Worm (Caenorhabditis elegans): ENCODE measurements around the gene cyp-33B1.

Gene cyp-33B1

DNA sequence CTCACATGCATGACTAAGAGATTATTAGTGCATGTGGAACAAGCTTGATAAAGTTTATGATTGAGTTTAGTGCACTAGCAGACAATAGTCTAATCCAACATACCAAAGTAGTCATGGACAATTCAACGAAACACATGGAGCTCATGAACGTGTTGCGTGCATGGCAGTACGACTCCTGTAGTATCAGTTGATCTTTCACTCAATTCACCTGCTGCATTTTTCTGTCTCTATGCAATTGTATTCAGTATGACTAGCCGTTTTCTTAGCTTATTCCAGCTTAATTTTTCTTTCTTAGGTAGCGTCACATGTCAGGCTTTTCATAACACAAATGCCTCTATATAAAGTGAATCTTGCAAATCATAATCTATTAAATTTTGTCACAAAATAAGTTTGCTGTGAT, 37.8 kb upstream of the cyp-33B1 start, which contains the start of gene srx-1:
Gene srx-1 (plus strand): TSS at position 382 of the 400 bp plus-strand sequence.
- no peak for TF ChIP-seq Y79H2A.3 (GFP tag; conservative IDR thresholded peaks at IDR 0.05)
- no peak for TF ChIP-seq fkh-3 (tag; optimal IDR thresholded peaks at IDR 0.05)
- no peak for TF ChIP-seq nhr-90 (tag; optimal IDR thresholded peaks at IDR 0.05)
- TF ChIP-seq atf-7 (tag; optimal IDR thresholded peaks at IDR 0.05), result no peak
- no peak for TF ChIP-seq C06A6.2 (GFP tag; conservative IDR thresholded peaks at IDR 0.05)
- no peak for TF ChIP-seq rcor-1 (GFP tag; IDR thresholded peaks at IDR 0.05)
- TF ChIP-seq hlh-12 (tag; optimal IDR thresholded peaks at IDR 0.05), result no peak
- TF ChIP-seq dpl-1 (GFP tag; optimal IDR thresholded peaks at IDR 0.05), result no peak

DNA sequence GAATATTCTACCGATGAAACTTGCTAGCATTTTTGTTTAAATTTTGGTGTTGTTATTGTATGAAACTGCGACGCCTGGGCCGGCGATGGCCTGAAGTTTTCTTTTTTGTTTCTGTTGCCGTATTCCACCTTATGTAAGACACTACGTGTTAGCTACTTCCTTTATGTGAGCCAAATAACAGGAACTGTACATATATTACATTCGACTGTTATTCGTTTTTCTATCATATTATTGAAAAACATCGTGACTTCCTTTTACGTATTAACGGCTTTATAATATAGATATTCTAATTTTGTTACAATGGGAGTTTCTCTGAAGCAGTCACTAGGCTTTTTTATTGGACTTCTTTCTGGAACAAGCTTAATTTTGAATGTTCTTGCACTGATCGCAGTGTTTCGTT, 35.9 kb upstream of the cyp-33B1 start, which contains the start of gene srx-3:
Gene srx-3 (plus strand): TSS at position 301 of the 400 bp plus-strand sequence.
- TF ChIP-seq tbp1 (GFP tag; optimal IDR thresholded peaks at IDR 0.05), result no peak

DNA sequence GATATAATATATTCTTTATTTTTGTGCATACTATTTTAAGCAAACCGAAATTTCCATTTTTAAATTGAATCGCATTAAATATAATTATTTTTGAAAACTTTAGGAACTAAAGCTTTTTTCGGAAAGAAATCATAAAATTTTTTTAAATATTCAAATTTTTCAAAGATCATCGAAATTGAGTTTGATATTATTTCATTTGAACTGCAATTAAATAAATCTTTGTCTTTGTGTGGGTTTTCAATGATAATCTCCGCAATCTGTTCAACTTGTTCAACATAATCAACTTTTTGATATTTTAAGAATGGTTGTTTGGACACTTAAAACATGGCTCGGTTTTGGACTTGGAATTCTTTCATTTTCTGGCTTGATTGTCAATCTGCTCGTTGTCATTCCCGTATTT, 32.0 kb upstream of the cyp-33B1 start, which contains the start of gene srx-2:
Gene srx-2 (plus strand): TSS at position 301 of the 400 bp plus-strand sequence.
- TF ChIP-seq mes-4 (tag; optimal IDR thresholded peaks at IDR 0.05) (no peak), sea-2 (GFP tag; IDR thresholded peaks at IDR 0.05) (no peak), fkh-3 (tag; optimal IDR thresholded peaks at IDR 0.05) (no peak), hmg-1.2 (GFP tag; IDR thresholded peaks at IDR 0.05) (no peak), F39B2.1 (GFP tag; IDR thresholded peaks at IDR 0.05) (no peak), akir-1 (GFP tag; optimal IDR thresholded peaks at IDR 0.05) (no peak), egrh-3 (GFP tag; IDR thresholded peaks at IDR 0.05) (no peak), F10E7.11 (tag; optimal IDR thresholded peaks at IDR 0.05) (no peak), nfya-1 (tag; optimal IDR thresholded peaks at IDR 0.05; ENCODE audit: borderline replicate concordance, insufficient read depth) (no peak), B0336.3 (GFP tag; IDR thresholded peaks at IDR 0.05) (no peak), ccch-3 (GFP tag; optimal IDR thresholded peaks at IDR 0.05) (no peak), mxl-1 (tag; optimal IDR thresholded peaks at IDR 0.05) (no peak), attf-6 (GFP tag; IDR thresholded peaks at IDR 0.05) (no peak), hsf-1 (GFP tag; IDR thresholded peaks at IDR 0.05) (no peak), Y53G8AR.9 (GFP tag; conservative IDR thresholded peaks at IDR 0.05) (no peak), tbp1 (GFP tag; optimal IDR thresholded peaks at IDR 0.05) (no peak), egl-18 (GFP tag; IDR thresholded peaks at IDR 0.05) (no peak), attf-5 (GFP tag; optimal IDR thresholded peaks at IDR 0.05) (no peak), ceh-58 (GFP tag; IDR thresholded peaks at IDR 0.05) (no peak)

DNA sequence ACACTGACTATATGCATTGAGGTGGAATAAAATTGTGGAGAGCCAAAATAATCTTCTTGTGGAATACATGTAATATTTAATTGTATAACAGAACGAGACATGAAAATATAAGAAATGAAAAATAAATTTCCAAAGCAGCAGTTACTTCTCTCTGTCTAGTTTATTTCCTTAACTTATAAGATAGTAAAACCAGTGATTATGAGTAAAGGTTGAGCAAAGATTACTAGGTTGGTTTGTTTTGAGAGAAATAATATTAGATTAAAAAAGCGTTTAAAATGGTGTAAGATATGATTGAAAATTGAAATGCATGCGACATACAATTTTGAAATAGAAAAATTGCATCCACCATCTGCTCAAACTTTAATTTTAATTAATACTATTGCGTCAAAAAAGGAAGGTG, 27.4 kb upstream of the cyp-33B1 start, which contains the start of gene srh-201:
Gene srh-201 (minus strand): TSS at position 101 of the 400 bp plus-strand sequence.
- no peak for TF ChIP-seq unc-62 (GFP tag; optimal IDR thresholded peaks at IDR 0.05)
- TF ChIP-seq let-607 (tag; optimal IDR thresholded peaks at IDR 0.05), result no peak
- TF ChIP-seq chd-7 (tag; optimal IDR thresholded peaks at IDR 0.05), result no peak
- TF ChIP-seq D2030.7 (GFP tag; IDR thresholded peaks at IDR 0.05), result no peak
- TF ChIP-seq F33H1.4 (GFP tag; IDR thresholded peaks at IDR 0.05), result no peak
- TF ChIP-seq ekl-4 (GFP tag; IDR thresholded peaks at IDR 0.05), result no peak
- TF ChIP-seq F23B12.7 (tag; optimal IDR thresholded peaks at IDR 0.05; ENCODE audit: insufficient read depth), result no peak
- TF ChIP-seq F37B4.10 (GFP tag; IDR thresholded peaks at IDR 0.05), result no peak
- no peak for TF ChIP-seq die-1 (tag; optimal IDR thresholded peaks at IDR 0.05)

Measured in whole organism, young adult.